Worm (Caenorhabditis elegans): ENCODE measurements around the gene F25A2.1.
A peak's percentile ranks its signal among the peaks of the same experiment; 100 is the strongest.

Gene F25A2.1

DNA sequence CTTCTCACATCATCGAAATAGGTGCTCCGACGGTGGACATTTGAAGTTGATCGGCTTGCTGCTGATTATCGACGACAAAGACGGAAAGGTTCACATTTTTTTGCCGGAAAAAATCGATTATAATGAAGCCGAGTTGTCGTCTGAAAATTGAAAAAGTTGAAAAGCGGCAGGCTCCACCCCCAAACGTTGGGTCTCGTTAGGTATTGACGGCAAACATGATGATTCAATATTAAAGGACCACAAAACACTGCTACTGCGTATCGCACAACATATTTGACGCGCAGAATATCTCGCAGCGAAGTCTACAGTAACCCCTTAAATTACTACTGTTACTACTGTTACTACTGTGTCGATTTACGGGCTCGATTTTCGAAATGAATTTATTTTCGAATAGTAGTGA is 21.1 kb upstream of the F25A2.1 start:
- TF ChIP-seq flt-1 (GFP tag; IDR thresholded peaks at IDR 0.05) (no peak), ztf-23 (GFP tag; IDR thresholded peaks at IDR 0.05) (0 out of 2 replicates have a peak, but pooled peaks have one; percentile 52)

DNA sequence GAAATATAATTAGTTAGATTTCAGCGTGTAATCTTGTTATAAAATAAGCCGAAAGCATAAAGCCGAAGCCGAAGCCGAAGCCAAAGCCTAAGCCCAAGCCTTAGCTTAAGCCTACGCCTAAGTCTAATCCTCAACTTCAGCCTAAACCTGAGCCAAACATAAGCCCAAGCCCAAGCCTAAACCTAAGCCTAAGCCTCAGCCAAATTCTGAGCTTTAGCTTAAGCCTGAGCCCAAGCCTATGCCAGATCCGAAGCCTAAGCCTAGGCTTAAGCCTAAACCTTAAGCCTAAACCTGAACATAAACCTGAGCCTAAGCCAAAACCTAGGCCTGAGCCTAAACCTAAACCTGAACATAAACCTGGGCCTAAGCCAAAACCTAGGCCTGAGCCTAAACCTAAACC is 18.7 kb upstream of the F25A2.1 start:
- TF ChIP-seq T22C8.4 (GFP tag; IDR thresholded peaks at IDR 0.05) (no peak), med-1 (GFP tag; optimal IDR thresholded peaks at IDR 0.05; ENCODE audit: insufficient read depth) (no peak), ztf-23 (GFP tag; IDR thresholded peaks at IDR 0.05) (no peak), cog-1 (tag; optimal IDR thresholded peaks at IDR 0.05) (no peak), flt-1 (GFP tag; IDR thresholded peaks at IDR 0.05) (no peak), klf-2 (GFP tag; conservative IDR thresholded peaks at IDR 0.05) (no peak), tab-1 (GFP tag; IDR thresholded peaks at IDR 0.05) (no peak), ref-1 (GFP tag; conservative IDR thresholded peaks at IDR 0.05) (no peak), ztf-29 (GFP tag; IDR thresholded peaks at IDR 0.05) (no peak)

DNA sequence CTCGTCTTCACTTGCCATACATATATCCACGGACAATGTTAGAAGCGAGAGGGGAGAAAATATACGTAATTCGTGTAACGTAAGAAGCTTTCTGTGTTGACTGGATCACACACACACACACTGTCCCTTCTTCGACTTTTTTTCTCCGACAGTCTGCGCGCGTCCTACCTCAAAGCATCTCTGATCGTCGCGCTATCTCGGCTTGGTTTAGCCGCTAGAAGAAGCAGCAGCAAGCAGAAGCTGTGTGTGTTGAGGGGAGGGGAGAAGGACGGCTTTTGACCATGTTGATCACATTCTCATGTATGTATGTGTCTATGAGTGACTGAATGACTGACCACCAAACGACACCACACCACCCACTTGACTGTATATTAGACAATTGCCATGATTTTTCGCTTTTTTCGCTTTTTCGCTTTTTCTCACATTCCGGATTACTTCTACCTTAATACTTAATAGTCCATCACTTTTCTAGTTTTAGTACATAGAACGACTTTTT is 15.1 kb upstream of the F25A2.1 start, which contains the start of gene T21H3.5:
TSS of gene T21H3.5 (minus strand) at position 98 of the 496 bp plus-strand sequence.
- TF ChIP-seq ztf-29 (GFP tag; IDR thresholded peaks at IDR 0.05) (no peak), ref-1 (GFP tag; conservative IDR thresholded peaks at IDR 0.05) (no peak), tab-1 (GFP tag; IDR thresholded peaks at IDR 0.05) (no peak), flt-1 (GFP tag; IDR thresholded peaks at IDR 0.05) (no peak), ztf-23 (GFP tag; IDR thresholded peaks at IDR 0.05) (no peak), med-1 (GFP tag; optimal IDR thresholded peaks at IDR 0.05; ENCODE audit: insufficient read depth) (no peak), klf-2 (GFP tag; conservative IDR thresholded peaks at IDR 0.05) (no peak), T22C8.4 (GFP tag; IDR thresholded peaks at IDR 0.05) (no peak), cog-1 (tag; optimal IDR thresholded peaks at IDR 0.05) (no peak)

DNA sequence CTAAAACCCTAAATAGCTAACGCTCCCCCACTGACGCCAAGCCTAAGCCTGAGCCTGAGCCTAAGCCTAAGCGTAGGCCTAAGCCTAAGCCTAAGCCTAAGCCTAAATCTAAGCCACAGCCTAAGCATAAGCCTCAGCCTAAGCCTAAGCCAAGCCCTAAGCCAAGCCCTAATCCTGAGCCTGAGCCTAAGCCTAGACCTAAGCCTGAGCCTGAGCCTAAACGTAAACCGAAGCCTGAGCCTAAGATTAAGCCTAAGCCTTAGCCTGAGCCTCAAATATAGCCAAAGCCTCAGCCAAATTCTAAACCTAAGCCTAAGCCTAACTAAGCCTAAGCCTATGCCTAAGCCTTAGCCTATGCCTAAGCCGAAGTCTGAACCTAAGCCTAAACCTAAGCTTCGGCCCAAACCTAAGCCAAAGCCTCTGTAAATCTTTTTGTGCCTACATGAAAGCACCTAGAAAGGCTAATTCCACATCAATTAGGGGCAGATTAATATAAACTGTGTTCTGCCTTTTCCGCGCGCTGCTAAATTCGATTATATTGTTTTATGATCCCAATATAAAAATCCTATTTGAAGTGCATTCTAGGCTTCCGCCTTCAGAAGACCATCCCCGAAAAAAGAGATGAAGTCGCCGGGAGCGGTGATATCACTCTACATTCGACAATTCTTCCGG is 14.2 kb upstream of the F25A2.1 start, which contains the start of gene ptr-16:
TSS of gene ptr-16 (plus strand) at position 622 of the 672 bp plus-strand sequence.
- TF ChIP-seq cog-1 (tag; optimal IDR thresholded peaks at IDR 0.05) = no peak
- TF ChIP-seq ztf-29 (GFP tag; IDR thresholded peaks at IDR 0.05) = no peak
- TF ChIP-seq T22C8.4 (GFP tag; IDR thresholded peaks at IDR 0.05) = no peak
- 0 out of 2 replicates have a peak, but pooled peaks have one; percentile 23 for TF ChIP-seq tab-1 (GFP tag; IDR thresholded peaks at IDR 0.05)
- TF ChIP-seq flt-1 (GFP tag; IDR thresholded peaks at IDR 0.05) = no peak

DNA sequence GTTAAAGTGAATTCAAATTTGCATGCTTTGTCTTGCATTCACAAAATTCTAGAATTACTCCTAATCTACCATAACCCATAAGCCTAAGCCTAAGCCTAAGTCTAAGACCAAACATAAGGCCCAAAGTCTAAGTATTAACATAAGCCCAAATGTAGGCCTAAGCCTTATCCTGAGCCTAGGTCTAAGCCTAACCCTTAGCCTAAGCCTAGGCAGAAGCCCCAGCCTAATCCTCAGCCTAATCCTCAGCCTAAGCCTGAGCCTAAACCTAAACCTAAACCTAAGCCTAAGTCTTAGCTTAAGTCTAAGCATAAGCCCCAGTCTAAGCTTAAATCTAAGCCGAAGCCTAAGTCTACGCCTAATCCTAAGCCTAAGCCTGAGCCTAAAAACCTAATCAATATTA is 8.8 kb upstream of the F25A2.1 start:
- TF ChIP-seq tab-1 (GFP tag; IDR thresholded peaks at IDR 0.05) = no peak
- TF ChIP-seq ztf-23 (GFP tag; IDR thresholded peaks at IDR 0.05) = no peak
- no peak for TF ChIP-seq ztf-29 (GFP tag; IDR thresholded peaks at IDR 0.05)
- no peak for TF ChIP-seq T22C8.4 (GFP tag; IDR thresholded peaks at IDR 0.05)
- no peak for TF ChIP-seq flt-1 (GFP tag; IDR thresholded peaks at IDR 0.05)
- no peak for TF ChIP-seq med-1 (GFP tag; optimal IDR thresholded peaks at IDR 0.05; ENCODE audit: insufficient read depth)

DNA sequence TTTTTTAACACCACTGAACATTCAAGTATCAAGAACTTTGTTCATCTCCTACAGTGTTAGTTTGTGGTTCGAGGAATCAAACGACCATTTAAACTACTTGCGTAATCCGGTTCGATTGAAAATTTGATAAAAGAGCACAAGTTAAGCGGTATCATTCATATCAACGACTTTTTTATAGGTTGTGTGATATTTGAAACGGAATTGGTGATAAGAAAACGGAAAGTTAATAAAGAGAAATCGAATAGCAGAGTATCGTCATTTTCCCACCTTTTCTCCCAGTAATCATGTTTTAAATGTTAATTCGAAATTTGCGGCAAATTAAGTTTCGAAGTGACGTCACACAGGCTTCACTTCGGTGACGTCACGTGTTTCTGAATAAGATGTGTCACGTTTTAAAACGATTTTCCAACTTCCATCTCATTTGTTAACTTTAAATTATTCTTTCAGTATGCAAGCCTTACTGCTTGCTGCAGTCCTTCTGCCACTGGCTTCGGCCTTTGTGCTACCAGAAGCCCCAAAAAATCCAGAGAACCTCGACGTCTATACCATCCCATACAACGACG is 3.0 kb upstream of the F25A2.1 start, which contains the start of gene T21H3.1:
TSS of gene T21H3.1 (plus strand) at position 448 of the 563 bp plus-strand sequence.
- TF ChIP-seq ztf-23 (GFP tag; IDR thresholded peaks at IDR 0.05) = no peak
- TF ChIP-seq tab-1 (GFP tag; IDR thresholded peaks at IDR 0.05) = no peak
- TF ChIP-seq T22C8.4 (GFP tag; IDR thresholded peaks at IDR 0.05) = no peak
- TF ChIP-seq ref-1 (GFP tag; conservative IDR thresholded peaks at IDR 0.05) = no peak
- TF ChIP-seq klf-2 (GFP tag; conservative IDR thresholded peaks at IDR 0.05) = no peak
- TF ChIP-seq ztf-29 (GFP tag; IDR thresholded peaks at IDR 0.05) = no peak
- no peak for TF ChIP-seq med-1 (GFP tag; optimal IDR thresholded peaks at IDR 0.05; ENCODE audit: insufficient read depth)
- TF ChIP-seq flt-1 (GFP tag; IDR thresholded peaks at IDR 0.05) = no peak
- TF ChIP-seq cog-1 (tag; optimal IDR thresholded peaks at IDR 0.05) = no peak

DNA sequence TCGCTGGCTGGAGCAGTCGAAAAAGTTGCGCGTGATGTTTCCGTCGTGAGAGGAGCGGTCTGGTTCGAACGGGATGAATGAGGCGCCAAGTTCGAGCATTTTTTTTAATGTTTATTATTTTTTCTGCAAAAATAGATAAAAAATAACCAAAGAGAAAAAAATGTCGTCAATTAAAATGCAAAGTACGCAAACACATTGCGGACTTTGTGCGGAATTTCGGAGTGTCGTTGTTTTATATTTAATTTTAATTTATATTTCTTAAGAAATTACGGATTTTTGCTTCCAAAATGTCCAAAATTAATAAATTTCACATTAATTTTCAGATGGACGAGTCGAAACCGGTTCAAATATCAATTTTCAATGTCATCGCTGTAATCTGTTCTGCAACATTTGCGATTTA is 16.6 kb downstream of the F25A2.1 start, which contains the start of the genes wrb-1 and Y50D4A.4:
TSS of gene wrb-1 (plus strand) at position 78 of the 400 bp plus-strand sequence.
TSS of gene Y50D4A.4 (minus strand) at position 133 of the 400 bp plus-strand sequence.
- TF ChIP-seq T22C8.4 (GFP tag; IDR thresholded peaks at IDR 0.05) (no peak), cog-1 (tag; optimal IDR thresholded peaks at IDR 0.05) (no peak), ztf-29 (GFP tag; IDR thresholded peaks at IDR 0.05) (no peak), flt-1 (GFP tag; IDR thresholded peaks at IDR 0.05) (no peak), ztf-23 (GFP tag; IDR thresholded peaks at IDR 0.05) (no peak)

DNA sequence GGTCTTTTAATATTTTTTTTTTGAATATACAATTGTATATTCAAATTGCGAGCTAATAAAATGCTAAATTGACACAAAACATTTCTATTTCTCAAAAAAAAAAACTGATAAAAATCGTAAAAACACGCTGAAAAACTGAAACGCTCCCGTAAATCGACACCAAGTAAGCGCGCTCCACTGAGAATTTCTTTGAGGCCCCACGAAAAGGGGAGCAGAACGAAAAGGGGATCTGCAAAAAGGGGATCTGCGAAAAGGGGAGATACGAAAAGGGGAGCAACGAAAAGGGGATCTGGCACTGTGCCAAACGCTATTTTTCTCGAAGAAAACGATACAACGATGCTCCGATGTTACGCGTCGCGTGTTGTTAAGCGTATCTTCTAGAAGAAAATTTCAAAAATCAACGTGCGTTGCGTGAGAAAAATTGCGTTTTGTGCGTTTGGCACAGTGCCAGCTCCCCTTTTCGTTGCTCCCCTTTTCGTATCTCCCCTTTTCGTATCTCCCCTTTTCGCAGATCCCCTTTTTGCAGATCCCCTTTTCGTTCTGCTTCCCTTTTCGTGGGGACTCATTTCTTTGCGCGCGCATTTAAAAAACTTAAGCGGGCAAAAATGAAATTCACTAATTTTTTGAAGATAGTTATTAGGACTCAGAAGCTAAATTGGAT is 17.8 kb downstream of the F25A2.1 start:
- TF ChIP-seq flt-1 (GFP tag; IDR thresholded peaks at IDR 0.05) (peak; percentile 79), ref-1 (GFP tag; conservative IDR thresholded peaks at IDR 0.05) (peak; percentile 53; the same call in 1 of the 2 replicates), klf-2 (GFP tag; conservative IDR thresholded peaks at IDR 0.05) (peak; percentile 74)

DNA sequence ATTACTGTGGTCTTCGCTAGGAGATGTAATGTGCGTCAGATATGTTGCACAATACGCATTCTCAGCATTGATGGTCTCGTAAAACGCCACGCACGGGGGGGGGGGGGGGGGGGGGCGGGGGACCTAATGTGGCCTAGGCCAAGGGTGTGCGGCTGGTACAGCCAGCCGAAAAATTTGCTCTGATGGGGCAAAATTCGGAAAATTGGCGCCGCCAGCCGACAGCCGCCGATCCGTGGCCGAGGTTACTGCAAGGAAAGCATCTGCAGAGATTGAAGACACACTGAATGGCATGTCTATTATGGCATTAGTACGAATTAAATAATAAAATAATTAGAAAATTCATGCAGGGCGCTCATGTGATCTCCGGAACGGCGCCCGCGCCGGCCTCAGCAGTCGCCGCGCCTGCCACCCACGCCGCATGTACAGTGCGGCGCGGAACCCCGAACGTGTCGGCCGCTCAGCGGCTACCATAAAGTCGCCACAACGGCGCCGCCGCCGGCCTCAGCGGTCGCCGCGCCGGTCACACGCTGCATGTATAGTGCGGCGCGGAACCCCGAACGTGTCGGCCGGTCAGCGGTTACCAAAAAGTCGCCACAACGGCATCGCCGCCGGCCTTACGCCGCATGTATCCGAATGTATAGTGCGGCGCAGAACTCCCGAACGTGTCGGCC is 20.0 kb downstream of the F25A2.1 start, which contains the start of gene Y50D4A.6:
TSS of gene Y50D4A.6 (minus strand) at position 51 of the 671 bp plus-strand sequence.
- TF ChIP-seq med-1 (GFP tag; optimal IDR thresholded peaks at IDR 0.05; ENCODE audit: insufficient read depth) (no peak), ref-1 (GFP tag; conservative IDR thresholded peaks at IDR 0.05) (no peak), T22C8.4 (GFP tag; IDR thresholded peaks at IDR 0.05) (no peak), tab-1 (GFP tag; IDR thresholded peaks at IDR 0.05) (no peak), ztf-23 (GFP tag; IDR thresholded peaks at IDR 0.05) (no peak), flt-1 (GFP tag; IDR thresholded peaks at IDR 0.05) (no peak), cog-1 (tag; optimal IDR thresholded peaks at IDR 0.05) (no peak), klf-2 (GFP tag; conservative IDR thresholded peaks at IDR 0.05) (no peak), ztf-29 (GFP tag; IDR thresholded peaks at IDR 0.05) (no peak)

All from whole organism, midembryonic.